Fruit fly (Drosophila melanogaster): Measurements from ENCODE around the gene Atac2.

dm6 chr2L:18604986-18605385 is 7.1 kb downstream of the Atac2 start, which contains the start of gene CG10413:
- TF ChIP-seq Mnt (GFP tag; optimal IDR thresholded peaks at IDR 0.05) (peak; percentile 96), CG12768 (GFP tag; optimal IDR thresholded peaks at IDR 0.05) (peak; percentile 98), CG1620 (GFP tag; optimal IDR thresholded peaks at IDR 0.05) (peak; percentile 99), toe (GFP tag; optimal IDR thresholded peaks at IDR 0.05) (peak; percentile 99), ovo (GFP tag; optimal IDR thresholded peaks at IDR 0.05) (peak; percentile 96), CG7045 (GFP tag; optimal IDR thresholded peaks at IDR 0.05) (peak; percentile 98), CG14711 (tag; optimal IDR thresholded peaks at IDR 0.05) (peak; percentile 95), kay (GFP tag; ENCODE audit: borderline replicate concordance) (no peak), cic (GFP tag; optimal IDR thresholded peaks at IDR 0.05) (peak; percentile 88), bab1 (GFP tag; optimal IDR thresholded peaks at IDR 0.05) (peak; percentile 99), Hr96 (GFP tag; optimal IDR thresholded peaks at IDR 0.05) (peak; percentile 98), pad (GFP tag; optimal IDR thresholded peaks at IDR 0.05) (peak; percentile 90)
